2 worm cellular contexts compared by ENCODE assay signal in genomic region chrIII:1424305-1424704, ce11.
A peak's percentile ranks its signal among the peaks of the same experiment; 100 is the strongest.
TF ChIP-seq lines count a peak whose summit lies in the region.

No protein-coding gene starts in this region.

TF ChIP-seq in whole organism, L1 larva, 84 proteins besides CTCF, POLR2A, EP300 and RAD21 (continued from another document):
- TF ChIP-seq unc-98 (GFP tag; IDR thresholded peaks at IDR 0.05; lab: Robert Waterston, UW) (peak; percentile 47; the same call in 1 of the 2 replicates), nhr-237 (tag; optimal IDR thresholded peaks at IDR 0.05; lab: Kevin White, UChicago) (peak; percentile 1)

TF ChIP-seq in whole organism, young adult, 124 proteins besides CTCF, POLR2A, EP300 and RAD21 (continued from another document):
- TF ChIP-seq nfyb-1 (GFP tag; IDR thresholded peaks at IDR 0.05; lab: Robert Waterston, UW) (peak; percentile 84), dpff-1 (tag; optimal IDR thresholded peaks at IDR 0.05; lab: Kevin White, UChicago) (no peak), efl-1 (GFP tag; optimal IDR thresholded peaks at IDR 0.05; lab: Kevin White, UChicago) (peak; percentile 16), ceh-91 (GFP tag; IDR thresholded peaks at IDR 0.05; lab: Robert Waterston, UW) (0 out of 2 replicates have a peak, but pooled peaks have one; percentile 10), snpc-3.4 (tag; optimal IDR thresholded peaks at IDR 0.05; lab: Kevin White, UChicago) (peak; percentile 33), bed-1 (GFP tag; IDR thresholded peaks at IDR 0.05; lab: Robert Waterston, UW) (0 out of 2 replicates have a peak, but pooled peaks have one; percentile 36), sea-2 (GFP tag; IDR thresholded peaks at IDR 0.05; lab: Robert Waterston, UW) (0 out of 2 replicates have a peak, but pooled peaks have one; percentile 66), tlf-1 (GFP tag; optimal IDR thresholded peaks at IDR 0.05; lab: Kevin White, UChicago) (peak; percentile 9), T07F8.4 (tag; optimal IDR thresholded peaks at IDR 0.05; lab: Kevin White, UChicago) (peak; percentile 32), unc-62 (GFP tag; optimal IDR thresholded peaks at IDR 0.05; lab: Kevin White, UChicago) (no peak), snpc-1.3 (tag; optimal IDR thresholded peaks at IDR 0.05; lab: Kevin White, UChicago; ENCODE audit: insufficient read depth) (peak; percentile 46), K11D2.4 (GFP tag; IDR thresholded peaks at IDR 0.05; lab: Robert Waterston, UW) (peak; percentile 67), madf-8 (GFP tag; conservative IDR thresholded peaks at IDR 0.05; lab: Robert Waterston, UW) (no peak), D2030.7 (GFP tag; IDR thresholded peaks at IDR 0.05; lab: Robert Waterston, UW) (peak; percentile 82), nfya-2 (GFP tag; IDR thresholded peaks at IDR 0.05; lab: Robert Waterston, UW) (no peak), K12H6.12 (tag; optimal IDR thresholded peaks at IDR 0.05; lab: Kevin White, UChicago) (peak; percentile 58), C17E4.6 (GFP tag; IDR thresholded peaks at IDR 0.05; lab: Robert Waterston, UW) (no peak), F39B2.1 (GFP tag; IDR thresholded peaks at IDR 0.05; lab: Robert Waterston, UW) (no peak), attf-3 (GFP tag; conservative IDR thresholded peaks at IDR 0.05; lab: Robert Waterston, UW) (peak; percentile 36; the same call in 1 of the 2 replicates), mes-4 (tag; optimal IDR thresholded peaks at IDR 0.05; lab: Kevin White, UChicago) (no peak), aptf-2 (GFP tag; conservative IDR thresholded peaks at IDR 0.05; lab: Robert Waterston, UW) (no peak; the same call in 1 of the 2 replicates), Y56A3A.18 (GFP tag; IDR thresholded peaks at IDR 0.05; lab: Robert Waterston, UW) (no peak), repo-1 (tag; optimal IDR thresholded peaks at IDR 0.05; lab: Kevin White, UChicago) (peak; percentile 68), F57A8.1 (GFP tag; optimal IDR thresholded peaks at IDR 0.05; lab: Kevin White, UChicago) (no peak), gei-17 (GFP tag; optimal IDR thresholded peaks at IDR 0.05; lab: Kevin White, UChicago) (peak; percentile 15)
